Fruit fly (Drosophila melanogaster) whole organism, larva: ENCODE results near the gene CG33253.

Experiments used
- noc ChIP-seq: fragments of 200-800 bp; sonication (Bioruptor generic); optimal IDR thresholded peaks from 3 replicates; lab custom pipeline; 2019; ENCODE audit warnings: missing biosample characterization, mild to moderate bottlenecking, missing genetic modification characterization, moderate library complexity

The CG33253 gene

DNA sequence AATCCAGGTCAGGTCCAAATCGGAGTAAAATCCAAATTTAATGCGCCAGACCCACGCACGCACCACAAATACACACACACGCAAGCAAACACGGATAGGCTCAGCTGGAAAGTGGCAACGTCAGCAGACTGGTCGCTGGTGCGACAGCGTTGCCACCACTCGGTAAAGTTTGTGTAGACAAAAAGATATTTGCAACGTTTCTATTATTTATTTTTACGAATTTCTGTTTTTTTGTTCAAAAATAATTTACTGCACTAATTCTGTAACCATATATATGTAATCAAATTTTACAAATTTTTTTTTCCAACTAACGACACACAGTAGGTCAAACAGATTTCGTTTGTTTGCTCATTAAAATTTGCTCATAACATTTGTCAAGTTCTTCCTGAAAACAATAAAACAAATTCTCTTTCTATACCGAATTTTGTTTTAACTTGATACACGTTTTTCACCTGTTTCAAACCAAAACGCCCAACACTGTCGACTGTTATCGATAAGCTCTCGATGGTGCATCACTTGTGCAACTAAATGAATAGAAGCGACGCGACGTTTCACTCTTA, 3.4 kb upstream of the CG33253 start, which contains the start of the genes CG7556 and CG7453:
Gene CG7556, minus strand, starts transcription at position 135 of the 560 bp plus-strand sequence.
Gene CG7453, plus strand, starts transcription at position 478 of the 560 bp plus-strand sequence.
- TF ChIP-seq noc (tag; lab: Kevin White, UChicago), result peak; percentile 69

DNA sequence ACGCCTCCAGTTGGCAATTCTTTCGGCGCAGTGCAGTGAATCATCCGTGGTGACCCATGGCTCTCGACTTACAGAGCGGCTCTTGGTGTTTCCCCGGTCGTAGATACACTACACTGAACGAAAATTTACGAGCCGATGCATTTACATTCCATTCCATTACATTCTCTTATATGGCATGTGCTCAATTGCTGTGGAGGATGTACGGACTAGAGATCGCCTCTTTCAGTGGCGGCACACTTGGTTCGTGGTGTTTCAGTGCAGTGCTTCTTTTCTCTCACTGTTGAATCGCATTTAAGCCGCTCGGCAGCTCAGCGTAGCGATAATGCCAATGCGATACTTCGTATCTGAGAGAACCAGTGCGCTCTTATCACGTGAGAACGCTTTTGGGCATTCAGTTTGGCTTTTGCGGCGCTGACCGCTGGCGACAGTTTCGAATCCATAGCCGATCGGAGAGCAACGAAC, 4.4 kb downstream of the CG33253 start, which contains the start of gene Mec2:
Gene Mec2, plus strand, starts transcription at position 412 of the 462 bp plus-strand sequence.
- peak; percentile 21 for TF ChIP-seq noc (tag; lab: Kevin White, UChicago)

DNA sequence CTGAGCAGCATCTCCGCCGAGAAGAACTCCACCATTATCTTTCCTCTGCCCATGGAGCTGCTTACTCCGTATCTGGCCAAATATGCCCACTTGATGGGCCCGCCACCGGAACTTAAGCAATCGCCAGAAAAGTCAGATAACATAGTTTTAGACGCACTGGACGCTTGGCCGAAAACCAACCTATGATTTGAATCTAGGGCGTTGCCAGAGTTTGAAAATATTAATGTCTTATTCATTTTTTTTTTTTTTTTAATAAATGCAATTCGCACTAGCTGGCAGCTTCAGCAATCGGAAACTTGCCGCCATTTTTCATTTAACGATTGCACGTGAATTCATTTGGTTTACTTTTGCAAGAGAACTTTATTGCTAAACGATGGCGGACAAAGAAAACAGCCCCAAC, 6.7 kb downstream of the CG33253 start, which contains the start of gene HP1D3csd:
Gene HP1D3csd, plus strand, starts transcription at position 312 of the 400 bp plus-strand sequence.
- TF ChIP-seq noc (tag; lab: Kevin White, UChicago), result no peak

DNA sequence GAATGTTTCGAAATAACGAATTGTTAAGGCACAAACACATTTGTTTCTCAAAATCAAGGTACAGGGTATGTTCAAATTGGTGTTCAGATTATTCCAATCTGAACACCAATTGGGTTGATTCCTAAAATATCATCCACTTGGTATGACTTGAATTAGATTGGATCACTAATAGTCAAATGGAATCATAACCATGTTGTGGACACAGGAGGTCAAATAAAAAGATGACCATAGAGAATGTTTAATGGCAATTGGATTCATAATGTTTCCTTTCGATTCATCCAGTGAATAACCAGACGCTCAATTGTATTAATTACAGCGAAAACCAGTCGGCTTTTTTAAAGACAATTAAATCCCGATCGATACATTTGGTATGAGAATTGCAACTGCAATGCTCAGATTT, 7.8 kb downstream of the CG33253 start:
- TF ChIP-seq noc (tag; lab: Kevin White, UChicago), result no peak

DNA sequence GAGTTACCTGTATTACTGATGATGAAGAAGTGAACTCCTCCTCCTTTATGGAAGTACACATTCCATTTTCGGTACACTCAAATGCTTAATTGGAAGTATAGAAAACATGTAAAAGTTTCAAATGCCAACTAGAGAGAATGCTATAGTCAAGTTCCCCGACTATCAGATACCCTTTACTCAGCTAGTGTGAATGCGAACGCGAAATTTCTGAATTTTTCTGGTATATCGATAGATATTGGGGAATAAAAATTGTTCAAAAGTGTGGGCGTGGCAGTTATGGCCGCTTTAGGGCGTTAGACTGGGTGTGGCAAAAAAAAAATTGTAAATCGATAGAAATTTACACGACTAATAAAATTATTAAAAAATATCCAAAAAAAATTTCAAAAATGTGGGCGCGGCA, 8.4 kb downstream of the CG33253 start:
- TF ChIP-seq noc (tag; lab: Kevin White, UChicago), result no peak

DNA sequence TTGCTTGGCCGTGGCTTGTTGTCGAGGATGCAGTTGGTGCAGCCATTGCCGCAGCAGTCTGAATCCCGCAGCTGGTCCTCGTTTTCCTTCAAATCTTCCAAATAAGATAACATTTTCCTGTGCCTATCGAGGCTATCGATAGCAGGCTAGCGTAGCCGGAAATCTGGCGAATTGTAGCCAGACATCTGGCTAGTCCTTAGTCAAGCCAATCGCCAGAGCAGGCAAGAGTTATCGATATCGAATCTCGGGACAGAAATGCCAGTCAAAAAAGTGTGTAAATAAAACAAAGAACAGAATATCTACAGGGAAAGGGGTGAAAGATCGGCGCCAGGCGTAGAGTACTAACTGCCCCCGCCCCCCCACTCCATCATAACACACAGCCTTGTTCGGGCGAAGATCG, 10.1 kb downstream of the CG33253 start, which contains the start of the genes CG7914 and CG14194:
Gene CG7914, minus strand, starts transcription at position 113 of the 400 bp plus-strand sequence.
Gene CG14194, plus strand, starts transcription at position 220 of the 400 bp plus-strand sequence.
- no peak for TF ChIP-seq noc (tag; lab: Kevin White, UChicago)

DNA sequence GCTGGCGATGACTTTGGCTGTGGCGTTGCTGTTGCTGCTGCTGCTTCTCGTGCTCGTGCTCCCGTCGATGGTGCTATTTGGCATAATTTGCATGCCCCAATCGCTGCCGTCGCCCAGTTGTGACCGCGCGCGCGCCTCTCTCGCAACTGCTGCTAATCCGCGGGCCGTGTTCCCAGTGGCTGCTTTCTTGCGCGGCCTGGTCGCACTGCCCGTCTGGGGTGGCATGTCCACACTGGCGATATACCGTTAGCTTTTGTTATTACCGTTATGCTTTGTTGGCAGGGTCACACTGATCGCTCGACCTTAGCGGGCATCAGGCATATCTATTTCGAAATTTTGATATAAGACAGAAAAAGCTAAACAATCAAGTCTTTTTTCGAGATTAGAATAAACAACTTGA, 18.4 kb downstream of the CG33253 start, which contains the start of gene CG7990:
Gene CG7990, minus strand, starts transcription at position 350 of the 400 bp plus-strand sequence.
- no peak for TF ChIP-seq noc (tag; lab: Kevin White, UChicago)

DNA sequence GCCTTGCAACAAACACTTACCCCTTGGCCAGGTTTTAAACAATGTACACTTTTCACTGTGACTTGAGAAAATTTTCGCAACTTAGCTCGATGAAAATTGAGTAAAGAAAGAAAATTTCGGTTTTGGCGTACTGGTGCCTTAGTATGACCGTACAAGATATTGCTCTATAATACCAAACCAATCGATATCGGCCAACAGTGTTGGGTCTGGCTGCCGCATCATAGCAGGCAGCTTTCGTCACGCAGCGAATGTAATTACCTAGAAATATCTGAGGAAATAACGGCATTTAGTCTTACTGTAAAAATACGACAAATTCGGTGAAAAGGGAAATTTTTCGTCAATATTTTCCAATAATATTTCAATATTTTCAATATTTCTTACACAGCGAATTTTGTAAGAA, 24.8 kb downstream of the CG33253 start, which contains the start of gene Ulp1:
Gene Ulp1, minus strand, starts transcription at position 174 of the 400 bp plus-strand sequence.
- TF ChIP-seq noc (tag; lab: Kevin White, UChicago), result no peak

DNA sequence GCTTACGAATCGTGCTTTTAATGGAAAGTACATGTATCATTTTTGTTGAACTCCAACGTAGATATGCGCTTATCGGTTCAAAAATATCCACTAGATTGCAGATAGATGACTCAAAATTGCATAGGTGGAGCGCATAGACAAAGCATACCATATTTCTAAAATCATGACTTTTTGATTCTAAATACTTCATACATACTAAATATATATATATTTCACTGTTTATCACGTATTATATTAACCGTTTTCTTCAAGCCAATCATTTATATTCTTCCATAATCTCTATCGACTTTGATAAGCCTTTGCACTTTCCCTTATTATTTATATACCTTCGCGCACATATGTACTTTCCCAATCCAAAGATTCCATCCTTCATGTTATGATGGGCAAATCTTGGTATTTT, 28.8 kb downstream of the CG33253 start, which contains the start of gene CG14195:
Gene CG14195, minus strand, starts transcription at position 101 of the 400 bp plus-strand sequence.
- TF ChIP-seq noc (tag; lab: Kevin White, UChicago), result no peak

DNA sequence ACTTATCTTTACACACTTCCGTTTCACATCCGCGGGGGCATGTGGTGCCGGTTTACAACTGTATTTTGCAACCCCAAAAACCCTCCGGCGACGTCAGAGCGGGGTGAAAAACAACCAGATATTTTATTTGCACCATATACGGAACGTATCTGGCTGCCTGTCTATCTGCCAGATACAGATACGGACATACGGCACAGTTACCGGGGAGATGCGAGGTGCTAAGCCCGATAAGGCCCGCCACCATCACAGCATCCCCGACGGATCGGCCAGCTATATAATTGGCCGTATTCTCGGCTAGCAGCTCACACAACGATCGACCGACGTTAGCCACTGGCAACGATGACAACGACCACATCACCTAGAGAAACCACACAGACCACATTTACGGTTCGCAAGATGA, 29.7 kb downstream of the CG33253 start, which contains the start of gene Mur18B:
Gene Mur18B, plus strand, starts transcription at position 301 of the 400 bp plus-strand sequence.
- TF ChIP-seq noc (tag; lab: Kevin White, UChicago), result no peak

DNA sequence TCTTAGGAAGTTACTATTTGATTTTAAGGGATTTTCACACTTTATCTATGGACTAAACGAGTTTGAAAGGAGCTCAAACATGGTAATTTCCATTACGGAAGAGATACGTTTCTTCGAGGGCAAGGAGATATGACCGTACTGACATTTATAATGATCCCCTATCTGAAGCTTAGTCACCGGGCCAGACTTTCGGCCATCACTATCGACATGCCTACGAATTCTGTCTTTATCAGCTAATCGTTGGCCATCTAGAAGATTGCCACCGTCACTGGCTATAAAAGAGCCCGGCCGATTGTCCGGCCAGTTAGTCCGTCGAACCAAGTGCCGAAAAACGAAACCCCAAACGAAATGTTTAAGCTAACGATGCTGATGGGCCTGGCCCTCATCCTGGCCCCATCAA, 32.0 kb downstream of the CG33253 start, which contains the start of gene Muc18B:
Gene Muc18B, plus strand, starts transcription at position 301 of the 400 bp plus-strand sequence.
- no peak for TF ChIP-seq noc (tag; lab: Kevin White, UChicago)

DNA sequence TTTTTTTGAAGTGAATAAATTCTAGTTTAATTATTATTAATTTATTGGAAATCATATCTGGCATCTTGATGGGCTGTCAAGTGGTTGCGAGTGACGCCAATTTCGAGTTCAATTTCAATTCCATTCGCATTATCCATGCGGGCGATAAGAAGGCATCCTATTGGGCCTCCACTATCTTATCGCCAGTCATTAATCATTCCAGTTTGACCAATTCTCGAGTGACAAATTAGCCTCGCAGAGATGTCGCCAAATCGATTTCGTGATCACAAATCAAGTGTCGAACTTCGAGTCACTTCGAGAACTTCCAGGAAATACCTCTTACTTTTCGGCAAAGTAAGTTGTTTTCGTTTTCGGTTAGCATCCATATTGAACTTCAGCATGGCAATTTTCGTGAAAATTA, 33.5 kb downstream of the CG33253 start:
- TF ChIP-seq noc (tag; lab: Kevin White, UChicago), result peak; percentile 70

DNA sequence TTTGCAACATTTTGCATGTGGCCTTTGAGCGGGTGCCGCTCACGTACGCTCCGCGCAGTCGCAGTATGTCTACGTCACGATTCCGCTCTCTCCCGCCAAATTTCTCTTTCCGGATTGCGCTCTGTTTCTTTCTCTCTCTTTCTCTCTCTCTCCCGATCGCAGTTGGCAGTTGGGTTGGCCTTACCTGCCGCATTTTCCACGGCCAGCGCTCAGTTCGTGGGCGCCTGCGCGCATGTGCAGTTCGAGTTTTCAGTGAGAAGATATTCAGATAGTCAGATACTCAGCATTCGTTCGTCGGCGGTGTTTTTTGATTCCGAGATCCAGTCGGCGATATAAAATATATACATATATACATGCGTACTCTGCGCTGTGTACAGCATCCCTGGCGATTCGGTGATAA, 37.2 kb downstream of the CG33253 start, which contains the start of gene CG7884:
Gene CG7884, plus strand, starts transcription at position 208 of the 400 bp plus-strand sequence.
- no peak for TF ChIP-seq noc (tag; lab: Kevin White, UChicago)

DNA sequence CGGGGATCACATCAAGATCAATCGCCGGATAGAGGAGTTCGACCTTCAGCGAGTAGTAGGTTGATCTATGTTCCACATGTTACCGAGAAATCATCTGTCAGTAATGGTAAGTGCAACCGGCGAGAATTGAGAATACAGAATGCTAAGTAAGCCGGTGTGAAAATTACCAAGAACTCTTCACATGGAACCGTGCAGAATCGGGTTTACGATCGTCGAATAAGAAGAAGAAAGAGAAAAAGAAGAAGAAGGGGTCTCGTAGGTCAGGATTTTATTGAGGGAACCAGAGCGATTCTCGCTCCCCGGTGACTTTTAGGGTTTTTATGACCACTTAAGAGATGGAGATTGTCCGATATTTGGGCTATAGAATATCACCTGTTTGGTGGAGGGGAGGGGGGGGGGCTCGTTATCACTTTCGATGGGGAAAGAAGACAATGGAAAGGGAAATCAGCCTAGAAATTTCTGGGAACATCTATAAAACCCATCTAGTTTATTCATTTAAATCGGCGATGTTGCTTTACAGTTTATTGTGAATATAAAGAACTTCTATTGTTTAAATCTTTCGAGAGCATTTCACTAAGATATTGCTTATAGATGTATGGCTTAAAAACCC, 37.8 kb downstream of the CG33253 start:
- TF ChIP-seq noc (tag; lab: Kevin White, UChicago), result no peak

DNA sequence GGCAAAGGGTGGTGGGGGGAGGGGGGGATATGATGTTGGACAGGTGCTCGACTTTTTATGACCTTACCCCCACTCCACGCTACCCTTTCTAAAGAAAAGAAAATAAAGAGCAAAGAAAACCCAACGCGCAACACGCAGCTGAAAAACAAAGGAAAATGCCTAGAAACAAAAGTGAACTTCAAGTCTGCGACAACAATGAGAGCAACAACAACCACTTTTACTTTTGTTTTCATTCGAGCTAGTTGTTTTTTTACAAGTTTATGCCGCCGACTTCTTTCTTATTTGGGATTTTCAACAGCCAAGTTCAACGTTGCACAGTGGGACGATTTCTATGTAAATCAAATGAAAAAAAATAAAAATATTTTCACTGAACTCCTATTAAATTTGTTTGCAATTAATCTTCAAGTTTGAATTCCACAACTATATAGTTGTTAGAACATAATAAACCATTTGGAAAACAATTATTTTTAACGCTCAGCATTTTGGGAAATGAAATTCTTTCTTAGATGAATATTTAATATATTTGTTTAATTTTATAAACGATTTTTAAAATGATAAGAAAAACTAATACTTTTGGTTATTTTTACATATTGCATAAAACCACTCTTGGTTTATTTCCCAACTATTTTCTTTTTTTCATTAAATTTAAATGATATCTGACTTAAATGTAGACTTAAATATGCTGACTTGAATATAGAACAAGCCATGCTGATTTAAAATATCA, 41.5 kb downstream of the CG33253 start:
- TF ChIP-seq noc (tag; lab: Kevin White, UChicago), result no peak
